Worm (Caenorhabditis elegans): ENCODE data around the gene chat-1.

- TF ChIP-seq rcor-1 (GFP tag; IDR thresholded peaks at IDR 0.05) (no peak), Y79H2A.3 (GFP tag; conservative IDR thresholded peaks at IDR 0.05) (no peak), akir-1 (GFP tag; optimal IDR thresholded peaks at IDR 0.05) (no peak), egl-44 (GFP tag; IDR thresholded peaks at IDR 0.05) (no peak), T26A5.8 (tag; optimal IDR thresholded peaks at IDR 0.05) (no peak), F57C9.4 (tag; optimal IDR thresholded peaks at IDR 0.05) (no peak), lir-1 (GFP tag; conservative IDR thresholded peaks at IDR 0.05) (no peak), nfya-1 (tag; optimal IDR thresholded peaks at IDR 0.05; ENCODE audit: borderline replicate concordance, insufficient read depth) (no peak), unc-130 (GFP tag; optimal IDR thresholded peaks at IDR 0.05) (no peak), ceh-100 (GFP tag; IDR thresholded peaks at IDR 0.05) (no peak), madf-10 (tag; optimal IDR thresholded peaks at IDR 0.05) (no peak), repo-1 (tag; optimal IDR thresholded peaks at IDR 0.05) (no peak), dpl-1 (GFP tag; optimal IDR thresholded peaks at IDR 0.05) (no peak), F37B4.10 (GFP tag; IDR thresholded peaks at IDR 0.05) (no peak)
Observed at ce11 chrIV:4447284-4447366, at the start of gene chat-1.

Data from whole organism, young adult.